Fruit fly (Drosophila melanogaster) Kc167 (cell line): ENCODE results near the gene CG42554.

Experiments
- Myc ChIP-seq: fragments of >200 bp; optimal IDR thresholded peaks from 2 replicates; lab custom pipeline; 2017; ENCODE audit warnings: missing external identifiers
- Sin3A ChIP-seq: fragments of >200 bp; optimal IDR thresholded peaks from 2 replicates; lab custom pipeline; 2018; ENCODE audit warnings: missing external identifiers
- h ChIP-seq: fragments of >200 bp; optimal IDR thresholded peaks from 3 replicates; lab custom pipeline; 2018; ENCODE audit warnings: missing external identifiers
- insv ChIP-seq: fragments of >200 bp; optimal IDR thresholded peaks from 3 replicates; lab custom pipeline; 2018; ENCODE audit warnings: missing external identifiers
- psq ChIP-seq: fragments of >200 bp; optimal IDR thresholded peaks from 2 replicates; lab custom pipeline; 2017; ENCODE audit warnings: missing external identifiers
- ttk ChIP-seq: sonication (Bioruptor generic); optimal IDR thresholded peaks from 2 replicates; lab custom pipeline; 2017; ENCODE audit warnings: missing external identifiers

CG42554 gene

dm6 chr3L:801860-802462 is 33.5 kb upstream of the CG42554 start:
- no peak for TF ChIP-seq psq (lab: Kevin White, UChicago)
- no peak for TF ChIP-seq ttk
- TF ChIP-seq insv (lab: Kevin White, UChicago), result no peak
- TF ChIP-seq h (lab: Kevin White, UChicago), result no peak
- no peak for TF ChIP-seq Myc (lab: Kevin White, UChicago)
- TF ChIP-seq Sin3A (lab: Kevin White, UChicago), result no peak

- no peak for TF ChIP-seq ttk
- no peak for TF ChIP-seq h (lab: Kevin White, UChicago)
- no peak for TF ChIP-seq psq (lab: Kevin White, UChicago)
- TF ChIP-seq insv (lab: Kevin White, UChicago), result no peak
- TF ChIP-seq Myc (lab: Kevin White, UChicago), result no peak
- no peak for TF ChIP-seq Sin3A (lab: Kevin White, UChicago)
These were observed 32.7 kb upstream of the CG42554 start for dm6 chr3L:802700-803273.

dm6 chr3L:803951-804350 is 31.5 kb upstream of the CG42554 start, which contains the start of gene CG13898:
Gene CG13898 (minus strand): TSS chr3L:804051.
- TF ChIP-seq Sin3A (lab: Kevin White, UChicago) (no peak), insv (lab: Kevin White, UChicago) (no peak), psq (lab: Kevin White, UChicago) (no peak), h (lab: Kevin White, UChicago) (no peak), ttk (no peak), Myc (lab: Kevin White, UChicago) (no peak)

dm6 chr3L:804557-805260 is 30.8 kb upstream of the CG42554 start:
- no peak for TF ChIP-seq psq (lab: Kevin White, UChicago)
- TF ChIP-seq Sin3A (lab: Kevin White, UChicago), result no peak
- TF ChIP-seq h (lab: Kevin White, UChicago), result no peak
- TF ChIP-seq Myc (lab: Kevin White, UChicago), result no peak
- no peak for TF ChIP-seq insv (lab: Kevin White, UChicago)
- TF ChIP-seq ttk, result no peak

dm6 chr3L:805642-806218 is 29.8 kb upstream of the CG42554 start:
- no peak for TF ChIP-seq Myc (lab: Kevin White, UChicago)
- no peak for TF ChIP-seq ttk
- no peak for TF ChIP-seq insv (lab: Kevin White, UChicago)
- TF ChIP-seq h (lab: Kevin White, UChicago), result no peak
- TF ChIP-seq psq (lab: Kevin White, UChicago), result no peak
- no peak for TF ChIP-seq Sin3A (lab: Kevin White, UChicago)

- no peak for TF ChIP-seq ttk
- no peak for TF ChIP-seq insv (lab: Kevin White, UChicago)
- no peak for TF ChIP-seq Myc (lab: Kevin White, UChicago)
- TF ChIP-seq Sin3A (lab: Kevin White, UChicago), result no peak
- TF ChIP-seq psq (lab: Kevin White, UChicago), result no peak
- TF ChIP-seq h (lab: Kevin White, UChicago), result no peak
These were observed 28.0 kb upstream of the CG42554 start for dm6 chr3L:807456-807855.

dm6 chr3L:808725-809537 is 26.6 kb upstream of the CG42554 start:
- TF ChIP-seq Sin3A (lab: Kevin White, UChicago) (no peak), psq (lab: Kevin White, UChicago) (no peak), Myc (lab: Kevin White, UChicago) (no peak), insv (lab: Kevin White, UChicago) (no peak), ttk (no peak), h (lab: Kevin White, UChicago) (no peak)

dm6 chr3L:809538-809805 is 26.0 kb upstream of the CG42554 start:
- TF ChIP-seq h (lab: Kevin White, UChicago), result no peak
- TF ChIP-seq ttk, result no peak
- TF ChIP-seq psq (lab: Kevin White, UChicago), result no peak
- no peak for TF ChIP-seq insv (lab: Kevin White, UChicago)
- no peak for TF ChIP-seq Sin3A (lab: Kevin White, UChicago)
- no peak for TF ChIP-seq Myc (lab: Kevin White, UChicago)

- TF ChIP-seq Sin3A (lab: Kevin White, UChicago) (no peak), Myc (lab: Kevin White, UChicago) (no peak), psq (lab: Kevin White, UChicago) (no peak), insv (lab: Kevin White, UChicago) (no peak), ttk (no peak), h (lab: Kevin White, UChicago) (no peak)
These were observed 25.3 kb upstream of the CG42554 start for dm6 chr3L:810038-810644.

dm6 chr3L:811816-812215 is 23.7 kb upstream of the CG42554 start:
- TF ChIP-seq insv (lab: Kevin White, UChicago) (no peak), Sin3A (lab: Kevin White, UChicago) (no peak), Myc (lab: Kevin White, UChicago) (no peak), ttk (no peak), h (lab: Kevin White, UChicago) (no peak), psq (lab: Kevin White, UChicago) (no peak)
